Fruit fly (Drosophila melanogaster): Measurements from ENCODE around the gene Ir75c.
A peak's percentile ranks its signal among the peaks of the same experiment; 100 is the strongest.

Ir75c gene

dm6 chr3L:17856655-17857479, 34.2 kb upstream of the Ir75c start, which contains the start of gene CG5535 (continued):
- peak; percentile 84 for TF ChIP-seq sens (GFP tag)
- peak; percentile 63 for TF ChIP-seq CG12071 (GFP tag; optimal IDR thresholded peaks at IDR 0.05)
- TF ChIP-seq Aef1 (GFP tag; IDR thresholded peaks at IDR 0.05): peak; percentile 44
- TF ChIP-seq D (optimal IDR thresholded peaks at IDR 0.05): no peak
- peak; percentile 80 for TF ChIP-seq D (GFP tag; optimal IDR thresholded peaks at IDR 0.05)
- TF ChIP-seq CG6765 (GFP tag; optimal IDR thresholded peaks at IDR 0.05): peak; percentile 80
- TF ChIP-seq CG2129 (GFP tag; IDR thresholded peaks at IDR 0.05; ENCODE audit: partially characterized antibody): no peak
- peak; percentile 48 for TF ChIP-seq CG2875 (GFP tag; optimal IDR thresholded peaks at IDR 0.05)
- TF ChIP-seq Nf-YA (GFP tag; IDR thresholded peaks at IDR 0.05): peak; percentile 29; the same call in 1 of the 2 replicates
- TF ChIP-seq CG17829 (tag; optimal IDR thresholded peaks at IDR 0.05): peak; percentile 86
- no peak for TF ChIP-seq TFAM (GFP tag; optimal IDR thresholded peaks at IDR 0.05)
- TF ChIP-seq esg (GFP tag; conservative IDR thresholded peaks at IDR 0.05): peak; percentile 61
- TF ChIP-seq Six4 (GFP tag; optimal IDR thresholded peaks at IDR 0.05): peak; percentile 76
- TF ChIP-seq fd102C (GFP tag; optimal IDR thresholded peaks at IDR 0.05): peak; percentile 24
- peak; percentile 24 for TF ChIP-seq en (GFP tag; optimal IDR thresholded peaks at IDR 0.05)
- no peak for TF ChIP-seq CG17912 (GFP tag; optimal IDR thresholded peaks at IDR 0.05)
- peak; percentile 63 for TF ChIP-seq CG2202 (tag; optimal IDR thresholded peaks at IDR 0.05)
- no peak for TF ChIP-seq sim (GFP tag; IDR thresholded peaks at IDR 0.05)
- peak; percentile 7 for TF ChIP-seq pho (GFP tag; optimal IDR thresholded peaks at IDR 0.05)
- peak; percentile 76; the same call in 2 of the 3 replicates for TF ChIP-seq zfh1 (GFP tag; IDR thresholded peaks at IDR 0.05)
- TF ChIP-seq CG3281 (GFP tag; optimal IDR thresholded peaks at IDR 0.05): peak; percentile 80
- TF ChIP-seq bbx (GFP tag; IDR thresholded peaks at IDR 0.05; ENCODE audit: partially characterized antibody): no peak
- peak; percentile 50 for TF ChIP-seq CG7987 (GFP tag; optimal IDR thresholded peaks at IDR 0.05)
- TF ChIP-seq dysf (GFP tag; IDR thresholded peaks at IDR 0.05): peak; percentile 69
- peak; percentile 71 for TF ChIP-seq sug (tag; optimal IDR thresholded peaks at IDR 0.05)
- peak; percentile 59 for TF ChIP-seq Drgx (GFP tag; IDR thresholded peaks at IDR 0.05)
- TF ChIP-seq Ada2b (GFP tag; IDR thresholded peaks at IDR 0.05): peak; percentile 33
- TF ChIP-seq fd3F (GFP tag; optimal IDR thresholded peaks at IDR 0.05): peak; percentile 67
- peak; percentile 75 for TF ChIP-seq CG12769 (tag; optimal IDR thresholded peaks at IDR 0.05)
- TF ChIP-seq MTF-1 (GFP tag; optimal IDR thresholded peaks at IDR 0.05; ENCODE audit: borderline replicate concordance): peak; percentile 59
- peak; percentile 78 for TF ChIP-seq CG12104 (GFP tag; optimal IDR thresholded peaks at IDR 0.05)
- TF ChIP-seq CG6272 (GFP tag; IDR thresholded peaks at IDR 0.05): peak; percentile 55
- TF ChIP-seq CG7839 (tag; optimal IDR thresholded peaks at IDR 0.05): peak; percentile 90
- TF ChIP-seq CG9797 (GFP tag; optimal IDR thresholded peaks at IDR 0.05): no peak
- TF ChIP-seq Rx (GFP tag; IDR thresholded peaks at IDR 0.05): peak; percentile 65
- peak; percentile 41 for TF ChIP-seq bab2 (GFP tag; optimal IDR thresholded peaks at IDR 0.05)
- TF ChIP-seq fd96Cb (tag; optimal IDR thresholded peaks at IDR 0.05): peak; percentile 76
- peak; percentile 25 for TF ChIP-seq Lhr (GFP tag; optimal IDR thresholded peaks at IDR 0.05)
- TF ChIP-seq unpg (GFP tag; optimal IDR thresholded peaks at IDR 0.05): peak; percentile 76
- peak; percentile 90 for TF ChIP-seq CG18619 (GFP tag; optimal IDR thresholded peaks at IDR 0.05)
- peak; percentile 62 for TF ChIP-seq ara (GFP tag; IDR thresholded peaks at IDR 0.05)
- peak; percentile 12 for TF ChIP-seq pum (GFP tag; optimal IDR thresholded peaks at IDR 0.05)
- peak; percentile 7 for TF ChIP-seq Mad (GFP tag; optimal IDR thresholded peaks at IDR 0.05)
- TF ChIP-seq CG4424 (GFP tag; optimal IDR thresholded peaks at IDR 0.05): peak; percentile 86
- TF ChIP-seq Scr (GFP tag; IDR thresholded peaks at IDR 0.05; ENCODE audit: partially characterized antibody): no peak
- peak; percentile 87 for TF ChIP-seq ken (GFP tag; IDR thresholded peaks at IDR 0.05)
- TF ChIP-seq caup (GFP tag; optimal IDR thresholded peaks at IDR 0.05; ENCODE audit: severe bottlenecking): peak; percentile 56
- TF ChIP-seq CG6254 (GFP tag; optimal IDR thresholded peaks at IDR 0.05): peak; percentile 41
- no peak for TF ChIP-seq CG1832 (GFP tag; optimal IDR thresholded peaks at IDR 0.05)

Data from whole organism, embryonic.